Fruit fly (Drosophila melanogaster) whole organism, embryonic: ENCODE data around the gene CG15336.
A peak's percentile ranks its signal among the peaks of the same experiment; 100 is the strongest.

Experiments used
- Abd-B ChIP-seq: fragments of 200-800 bp; sonication (Bioruptor generic); optimal IDR thresholded peaks from 2 replicates; lab custom pipeline; 2018; ENCODE audit warnings: missing biosample characterization, mild to moderate bottlenecking, missing genetic modification characterization, moderate library complexity
- Ada2b ChIP-seq: fragments of 200-800 bp; sonication (Bioruptor generic); IDR thresholded peaks from 2 replicates; pipeline ENCODE4 v1.3.6; 2022; ENCODE audit warnings: missing biosample characterization, missing genetic modification characterization
- BEAF-32 ChIP-seq: fragments of 200-800 bp; sonication (Bioruptor generic); optimal IDR thresholded peaks from 3 replicates; lab custom pipeline; 2017; ENCODE audit warnings: missing biosample characterization, missing genetic modification characterization, mild to moderate bottlenecking, moderate library complexity, missing genetic modification reagents
- Bteb2 ChIP-seq: fragments of 200-800 bp; sonication (Bioruptor generic); optimal IDR thresholded peaks from 2 replicates; lab custom pipeline; 2016; ENCODE audit warnings: missing biosample characterization, missing genetic modification characterization
- C15 ChIP-seq: fragments of 200-800 bp; sonication (Bioruptor generic); IDR thresholded peaks from 3 replicates; pipeline ENCODE4 v1.3.6; 2022; ENCODE audit warnings: missing biosample characterization, missing genetic modification characterization
- CG11695 ChIP-seq: fragments of 200-800 bp; sonication (Bioruptor generic); IDR thresholded peaks from 3 replicates; pipeline ENCODE4 v1.3.6; 2022; ENCODE audit warnings: missing biosample characterization, missing genetic modification characterization
- CG13775 ChIP-seq: fragments of 200-800 bp; sonication (Bioruptor generic); optimal IDR thresholded peaks from 3 replicates; lab custom pipeline; 2017; ENCODE audit warnings: missing biosample characterization, mild to moderate bottlenecking, missing genetic modification characterization
- CG15011 ChIP-seq: fragments of 200-800 bp; sonication (Bioruptor generic); optimal IDR thresholded peaks from 3 replicates; lab custom pipeline; 2018; ENCODE audit warnings: missing biosample characterization, mild to moderate bottlenecking, missing genetic modification characterization
- CG15479 ChIP-seq: fragments of 200-800 bp; sonication (Bioruptor generic); optimal IDR thresholded peaks from 3 replicates; lab custom pipeline; 2019; ENCODE audit warnings: missing biosample characterization, mild to moderate bottlenecking, missing genetic modification characterization, moderate library complexity
- CG18619 ChIP-seq: fragments of 200-800 bp; sonication (Bioruptor generic); optimal IDR thresholded peaks from 3 replicates; lab custom pipeline; 2017; ENCODE audit warnings: missing biosample characterization, mild to moderate bottlenecking, missing genetic modification characterization
- CG2889 ChIP-seq: fragments of 200-800 bp; sonication (Bioruptor generic); IDR thresholded peaks from 3 replicates; pipeline ENCODE4 v1.3.6; 2022; ENCODE audit warnings: missing biosample characterization, missing genetic modification characterization
- CG32532 ChIP-seq: fragments of 200-800 bp; sonication (Bioruptor generic); IDR thresholded peaks from 2 replicates; pipeline ENCODE4 v1.3.6; 2022; ENCODE audit warnings: missing biosample characterization, missing genetic modification characterization
- CG3726 ChIP-seq: fragments of 200-800 bp; sonication (Bioruptor generic); IDR thresholded peaks from 3 replicates; pipeline ENCODE4, ENCODE4 v1.3.6; 2022; ENCODE audit warnings: missing biosample characterization, missing genetic modification characterization
- CG3995 ChIP-seq: fragments of 200-800 bp; sonication (Bioruptor generic); optimal IDR thresholded peaks from 3 replicates; lab custom pipeline; 2016; ENCODE audit warnings: missing biosample characterization, missing genetic modification characterization
- CG42726 ChIP-seq: fragments of 200-800 bp; sonication (Bioruptor generic); IDR thresholded peaks from 2 replicates; pipeline ENCODE4 v1.3.6; 2022; ENCODE audit warnings: missing biosample characterization, missing genetic modification characterization; ENCODE audit not compliant: partially characterized antibody
- CG4424 ChIP-seq: fragments of 200-800 bp; sonication (Bioruptor generic); optimal IDR thresholded peaks from 3 replicates; lab custom pipeline; 2016; ENCODE audit warnings: missing biosample characterization, missing genetic modification characterization
- CG5953 ChIP-seq: fragments of 200-800 bp; sonication (Bioruptor generic); IDR thresholded peaks from 2 replicates; pipeline ENCODE4 v1.3.6; 2022; ENCODE audit warnings: missing biosample characterization, missing genetic modification characterization
- CG6272 ChIP-seq: fragments of 200-800 bp; sonication (Bioruptor generic); IDR thresholded peaks from 2 replicates; pipeline ENCODE4 v1.3.6; 2022; ENCODE audit warnings: missing biosample characterization, missing genetic modification characterization
- CG6765 ChIP-seq: fragments of 200-800 bp; sonication (Bioruptor generic); optimal IDR thresholded peaks from 3 replicates; lab custom pipeline; 2017; ENCODE audit warnings: missing biosample characterization, mild to moderate bottlenecking, missing genetic modification characterization
- CG7357 ChIP-seq: fragments of 200-800 bp; sonication (Bioruptor generic); IDR thresholded peaks from 3 replicates; pipeline ENCODE4 v1.3.6; 2022; ENCODE audit warnings: missing biosample characterization, missing genetic modification characterization
- CG7839 ChIP-seq: fragments of 200-800 bp; sonication (Bioruptor generic); optimal IDR thresholded peaks from 3 replicates; lab custom pipeline; 2018; ENCODE audit warnings: missing biosample characterization, mild to moderate bottlenecking, missing genetic modification characterization, moderate library complexity
- CG8290 ChIP-seq, 3 experiments: fragments of 200-800 bp; sonication (Bioruptor generic); optimal IDR thresholded peaks; 2 replicates each; lab custom pipeline; 2016 to 2019; ENCODE audit warnings: missing biosample characterization in 3 of 3, missing genetic modification characterization in 3 of 3, mild to moderate bottlenecking in 2 of 3, moderate library complexity in 1 of 3
- CG9437 ChIP-seq: fragments of 200-800 bp; sonication (Bioruptor generic); optimal IDR thresholded peaks from 2 replicates; lab custom pipeline; 2018; ENCODE audit warnings: missing biosample characterization, mild to moderate bottlenecking, missing genetic modification characterization
- CkIIα-i1 ChIP-seq: fragments of 200-800 bp; sonication (Bioruptor generic); IDR thresholded peaks from 2 replicates; pipeline ENCODE4 v1.3.6; 2022; ENCODE audit warnings: missing biosample characterization, missing genetic modification characterization
- D19B ChIP-seq: fragments of 200-800 bp; sonication (Bioruptor generic); optimal IDR thresholded peaks from 2 replicates; lab custom pipeline; 2017; ENCODE audit warnings: missing biosample characterization, mild to moderate bottlenecking, missing genetic modification characterization
- Fer1 ChIP-seq: fragments of 200-800 bp; sonication (Bioruptor generic); optimal IDR thresholded peaks from 2 replicates; lab custom pipeline; 2017; ENCODE audit warnings: missing biosample characterization, mild to moderate bottlenecking, missing genetic modification characterization
- Fer3 ChIP-seq: fragments of 200-800 bp; sonication (Bioruptor generic); optimal IDR thresholded peaks from 2 replicates; lab custom pipeline; 2018; ENCODE audit warnings: missing biosample characterization, mild to moderate bottlenecking, missing genetic modification characterization, moderate library complexity
- Gsc ChIP-seq: fragments of 200-800 bp; sonication (Bioruptor generic); IDR thresholded peaks from 2 replicates; pipeline ENCODE4 v1.3.6; 2022; ENCODE audit warnings: missing biosample characterization, missing genetic modification characterization
- Hsf ChIP-seq: fragments of 200-800 bp; sonication (Bioruptor generic); optimal IDR thresholded peaks from 3 replicates; lab custom pipeline; 2016; ENCODE audit warnings: missing biosample characterization, missing genetic modification characterization
- NC2α ChIP-seq: fragments of 200-800 bp; sonication (Bioruptor generic); optimal IDR thresholded peaks from 2 replicates; lab custom pipeline; 2016; ENCODE audit warnings: missing biosample characterization, missing genetic modification characterization
- Side ChIP-seq: fragments of 200-800 bp; sonication (Bioruptor generic); optimal IDR thresholded peaks from 2 replicates; lab custom pipeline; 2016; ENCODE audit warnings: missing biosample characterization, missing genetic modification characterization
- Trl ChIP-seq, 3 experiments: fragments of >200 bp in 2 of 3; fragments of 200-800 bp in 1 of 3; sonication (Bioruptor generic) in 1 of 3; optimal IDR thresholded peaks; 2 replicates in 1 of 3; 3 replicates in 2 of 3; lab custom pipeline; 2016 to 2017; ENCODE audit warnings: missing biosample characterization in 1 of 3, missing genetic modification characterization in 1 of 3
- ac ChIP-seq: fragments of 200-800 bp; sonication (Bioruptor generic); optimal IDR thresholded peaks from 3 replicates; lab custom pipeline; 2017; ENCODE audit warnings: missing biosample characterization, mild to moderate bottlenecking, missing genetic modification characterization
- al ChIP-seq: fragments of 200-800 bp; sonication (Bioruptor generic); IDR thresholded peaks from 2 replicates; pipeline ENCODE4 v1.3.6; 2022; ENCODE audit warnings: missing biosample characterization, missing genetic modification characterization
- ci ChIP-seq: fragments of 200-800 bp; sonication (Bioruptor generic); IDR thresholded peaks from 3 replicates; pipeline ENCODE4 v1.3.6; 2022; ENCODE audit warnings: missing biosample characterization, missing genetic modification characterization
- cwo ChIP-seq: fragments of 200-800 bp; sonication (Bioruptor generic); optimal IDR thresholded peaks from 3 replicates; lab custom pipeline; 2017; ENCODE audit warnings: missing biosample characterization, missing genetic modification characterization, mild to moderate bottlenecking, moderate library complexity, missing genetic modification reagents
- dmrt11E ChIP-seq: fragments of 200-800 bp; sonication (Bioruptor generic); optimal IDR thresholded peaks from 3 replicates; lab custom pipeline; 2018; ENCODE audit warnings: missing biosample characterization, mild to moderate bottlenecking, missing genetic modification characterization, moderate library complexity
- fd3F ChIP-seq: fragments of 200-800 bp; sonication (Bioruptor generic); optimal IDR thresholded peaks from 2 replicates; lab custom pipeline; 2018; ENCODE audit warnings: missing biosample characterization, mild to moderate bottlenecking, missing genetic modification characterization, moderate library complexity
- gem ChIP-seq: fragments of 200-800 bp; sonication (Bioruptor generic); optimal IDR thresholded peaks from 2 replicates; lab custom pipeline; 2019; ENCODE audit warnings: missing biosample characterization, mild to moderate bottlenecking, missing genetic modification characterization, moderate library complexity
- hkb ChIP-seq, 2 experiments: fragments of 200-800 bp in 1 of 2; fragments of >200 bp in 1 of 2; sonication (Bioruptor generic) in 1 of 2; IDR thresholded peaks in 1 of 2; optimal IDR thresholded peaks in 1 of 2; 2 replicates each; pipeline versions ENCODE4 v1.3.6 to Lab custom; 2017 to 2022; ENCODE audit warnings: missing biosample characterization in 1 of 2, missing genetic modification characterization in 1 of 2
- jumu ChIP-seq: fragments of 200-800 bp; sonication (Bioruptor generic); optimal IDR thresholded peaks from 3 replicates; lab custom pipeline; 2016; ENCODE audit warnings: missing biosample characterization, missing genetic modification characterization
- kah ChIP-seq: fragments of 200-800 bp; sonication (Bioruptor generic); optimal IDR thresholded peaks from 2 replicates; lab custom pipeline; 2018; ENCODE audit warnings: missing biosample characterization, mild to moderate bottlenecking, missing genetic modification characterization
- nau ChIP-seq: fragments of 200-800 bp; sonication (Bioruptor generic); optimal IDR thresholded peaks from 3 replicates; lab custom pipeline; 2017; ENCODE audit warnings: missing biosample characterization, mild to moderate bottlenecking, missing genetic modification characterization, missing genetic modification reagents
- oc ChIP-seq: fragments of 200-800 bp; sonication (Bioruptor generic); optimal IDR thresholded peaks from 2 replicates; lab custom pipeline; 2018; ENCODE audit warnings: missing biosample characterization, mild to moderate bottlenecking, missing genetic modification characterization, moderate library complexity
- sens ChIP-seq: fragments of 200-800 bp; sonication (Bioruptor generic); peaks from one replicate; lab custom pipeline; 2016; ENCODE audit warnings: missing biosample characterization, missing genetic modification characterization
- slbo ChIP-seq: fragments of 200-800 bp; sonication (Bioruptor generic); IDR thresholded peaks from 2 replicates; pipeline ENCODE4 v1.3.6; 2022; ENCODE audit warnings: missing biosample characterization, missing genetic modification characterization
- tgo ChIP-seq: fragments of 200-800 bp; sonication (Bioruptor generic); IDR thresholded peaks from 3 replicates; pipeline ENCODE4 v1.3.6; 2022; ENCODE audit warnings: missing biosample characterization, missing genetic modification characterization
- tup ChIP-seq: fragments of 200-800 bp; sonication (Bioruptor generic); optimal IDR thresholded peaks from 2 replicates; lab custom pipeline; 2016; ENCODE audit warnings: missing biosample characterization, mild to moderate bottlenecking, missing genetic modification characterization, moderate library complexity
- wdn ChIP-seq: fragments of 200-800 bp; sonication (Bioruptor generic); IDR thresholded peaks from 2 replicates; pipeline ENCODE4 v1.3.6; 2022; ENCODE audit warnings: missing biosample characterization, missing genetic modification characterization
- zfh2 ChIP-seq: fragments of 200-800 bp; sonication (Bioruptor generic); optimal IDR thresholded peaks from 2 replicates; lab custom pipeline; 2016; ENCODE audit warnings: missing biosample characterization, missing genetic modification characterization

The CG15336 gene

DNA sequence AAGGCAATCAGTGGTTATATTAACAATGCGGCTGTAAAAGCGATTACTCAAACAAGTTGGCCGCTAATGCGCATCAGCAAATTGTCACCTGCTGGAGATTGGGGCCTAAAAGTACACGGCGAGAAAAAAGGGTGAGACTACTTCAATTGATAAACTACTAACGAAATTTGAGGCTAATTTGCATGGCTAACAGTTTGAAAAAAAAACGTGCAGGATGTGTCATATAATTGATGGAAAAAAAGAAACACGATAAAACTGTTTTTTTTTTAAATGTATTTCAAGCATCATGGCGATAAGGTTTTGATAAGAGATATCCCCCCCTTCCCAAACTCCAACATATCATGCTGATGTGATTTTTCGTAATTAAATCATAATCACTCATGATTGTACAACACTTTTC, 35.0 kb upstream of the CG15336 start (continued):
- TF ChIP-seq CkIIα-i1 (GFP tag; lab: Robert Waterston, UW): no peak
- 0 out of 3 replicates have a peak, but pooled peaks have one; percentile 28 for TF ChIP-seq CG11695 (GFP tag; lab: Robert Waterston, UW)
- TF ChIP-seq ac: no peak
- TF ChIP-seq hkb (optimal IDR thresholded peaks at IDR 0.05; lab: Kevin White, UChicago): no peak
- TF ChIP-seq hkb (GFP tag; IDR thresholded peaks at IDR 0.05; lab: Robert Waterston, UW): peak; percentile 39; the same call in 1 of the 2 replicates
- TF ChIP-seq D19B (GFP tag; lab: Kevin White, UChicago): peak; percentile 37
- TF ChIP-seq CG7839 (tag; lab: Kevin White, UChicago): peak; percentile 53
- TF ChIP-seq CG6272 (GFP tag; lab: Robert Waterston, UW): no peak
- peak; percentile 3 for TF ChIP-seq zfh2 (GFP tag; lab: Kevin White, UChicago)
- peak; percentile 16; the same call in 1 of the 2 replicates for TF ChIP-seq Ada2b (GFP tag; lab: Robert Waterston, UW)
- TF ChIP-seq sens (GFP tag; lab: Kevin White, UChicago): peak; percentile 47
- TF ChIP-seq nau (GFP tag; lab: Kevin White, UChicago): peak; percentile 27
- TF ChIP-seq Fer3 (tag; lab: Kevin White, UChicago): peak; percentile 27
- peak; percentile 32 for TF ChIP-seq CG13775
- no peak for TF ChIP-seq NC2α (GFP tag; lab: Kevin White, UChicago)
- no peak for TF ChIP-seq CG4424 (GFP tag; lab: Kevin White, UChicago)
- peak; percentile 47 for TF ChIP-seq al (GFP tag; lab: Robert Waterston, UW)
- no peak for TF ChIP-seq CG2889 (GFP tag; lab: Robert Waterston, UW)
- TF ChIP-seq CG9437 (GFP tag; lab: Kevin White, UChicago): no peak
- TF ChIP-seq CG6765 (GFP tag; lab: Kevin White, UChicago): peak; percentile 21
- TF ChIP-seq Hsf (GFP tag; lab: Kevin White, UChicago): peak; percentile 1
- TF ChIP-seq CG15479 (GFP tag; lab: Kevin White, UChicago): no peak
- no peak for TF ChIP-seq kah
- no peak for TF ChIP-seq CG5953 (GFP tag; lab: Robert Waterston, UW)
- TF ChIP-seq Gsc (GFP tag; lab: Robert Waterston, UW): no peak
- TF ChIP-seq CG18619 (GFP tag; lab: Kevin White, UChicago): peak; percentile 18
- TF ChIP-seq CG3995: no peak
- peak; percentile 64; the same call in 1 of the 2 replicates for TF ChIP-seq CG32532 (GFP tag; lab: Robert Waterston, UW)
- TF ChIP-seq Bteb2: no peak
- TF ChIP-seq tgo (GFP tag; lab: Robert Waterston, UW): peak; percentile 38; the same call in 1 of the 3 replicates
- TF ChIP-seq Trl (optimal IDR thresholded peaks at IDR 0.05; lab: Kevin White, UChicago): no peak
- TF ChIP-seq Trl (GFP tag; optimal IDR thresholded peaks at IDR 0.05; lab: Kevin White, UChicago): peak; percentile 5
- peak; percentile 51 for TF ChIP-seq cwo (GFP tag; lab: Kevin White, UChicago)
- peak; percentile 62 for TF ChIP-seq Fer1 (GFP tag; lab: Kevin White, UChicago)
- TF ChIP-seq oc (tag; lab: Kevin White, UChicago): no peak
- TF ChIP-seq tup (GFP tag; lab: Kevin White, UChicago): no peak
- peak; percentile 42 for TF ChIP-seq Abd-B
- TF ChIP-seq CG15011: peak; percentile 11
- no peak for TF ChIP-seq CG3726 (GFP tag; lab: Robert Waterston, UW)
- TF ChIP-seq C15 (GFP tag; lab: Robert Waterston, UW): 0 out of 3 replicates have a peak, but pooled peaks have one; percentile 13
- TF ChIP-seq BEAF-32 (GFP tag; lab: Kevin White, UChicago): no peak
- peak; percentile 75 for TF ChIP-seq slbo (GFP tag; lab: Robert Waterston, UW)
- TF ChIP-seq Side: peak; percentile 8
- no peak for TF ChIP-seq CG7357 (GFP tag; lab: Robert Waterston, UW)
- TF ChIP-seq fd3F (GFP tag; lab: Kevin White, UChicago): peak; percentile 10
- no peak for TF ChIP-seq ci (GFP tag; lab: Robert Waterston, UW)
- TF ChIP-seq gem: peak; percentile 55
- no peak for TF ChIP-seq dmrt11E
- no peak for TF ChIP-seq CG8290 (GFP tag; optimal IDR thresholded peaks at IDR 0.05; lab: Kevin White, UChicago)
- peak in 1 of 2 experiments; percentile 5 for TF ChIP-seq CG8290 (tag; optimal IDR thresholded peaks at IDR 0.05; lab: Kevin White, UChicago)
- TF ChIP-seq jumu (GFP tag; lab: Kevin White, UChicago): peak; percentile 7
- 0 out of 2 replicates have a peak, but pooled peaks have one; percentile 22 for TF ChIP-seq wdn (GFP tag; lab: Robert Waterston, UW)
- no peak for TF ChIP-seq CG42726
